Fruit fly (Drosophila melanogaster): ENCODE measurements around the gene Cox11.

DNA sequence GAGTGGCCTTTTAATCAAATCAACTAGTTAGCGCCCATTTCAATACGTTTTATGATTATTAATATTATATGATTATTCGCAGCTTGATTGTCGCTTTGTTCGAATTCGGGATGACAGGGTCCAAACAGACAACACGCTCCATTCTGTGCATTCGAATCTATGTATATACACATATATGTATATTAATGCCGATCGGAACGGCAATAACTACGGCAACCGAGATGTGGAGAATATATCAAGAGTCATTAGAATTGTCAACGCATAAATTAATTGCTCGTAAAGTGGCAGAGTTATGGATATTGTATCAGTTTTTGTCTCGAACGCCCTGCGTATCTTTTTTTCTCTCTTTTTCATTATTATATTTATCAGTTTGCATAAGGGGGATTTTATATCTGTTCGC, 23.9 kb upstream of the Cox11 start:
- TF ChIP-seq EcR (GFP tag; optimal IDR thresholded peaks at IDR 0.05) (no peak), psq (optimal IDR thresholded peaks at IDR 0.05) (no peak), usp (GFP tag; optimal IDR thresholded peaks at IDR 0.05) (no peak), CG8478 (optimal IDR thresholded peaks at IDR 0.05) (no peak), pan (optimal IDR thresholded peaks at IDR 0.05) (no peak)

Measured in whole organism.